Fruit fly (Drosophila melanogaster): ENCODE data around the gene CG1578.

Gene CG1578

DNA sequence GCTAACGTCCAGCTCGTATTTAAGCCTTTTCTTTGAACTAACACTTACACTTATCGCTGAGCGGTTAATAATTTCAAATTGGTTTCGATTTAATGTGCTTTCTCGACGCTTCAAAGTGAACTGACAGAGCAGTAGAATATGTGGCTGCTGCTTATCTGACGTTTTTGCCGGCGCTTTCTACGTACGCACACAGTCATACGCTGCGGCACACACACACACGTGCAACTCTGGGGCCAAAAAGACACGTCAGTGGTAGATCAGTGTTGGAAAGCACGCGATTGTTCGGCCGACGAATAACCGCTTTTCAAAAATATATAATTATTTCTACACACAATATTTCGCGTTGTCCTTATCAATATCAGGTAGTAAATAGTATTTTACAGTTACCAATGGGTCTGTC is 10.2 kb downstream of the CG1578 start (continued):
- TF ChIP-seq CG11085 (GFP tag; IDR thresholded peaks at IDR 0.05): no peak
- no peak for TF ChIP-seq CG7928 (GFP tag; optimal IDR thresholded peaks at IDR 0.05)
- TF ChIP-seq CG17568 (GFP tag; optimal IDR thresholded peaks at IDR 0.05): no peak
- no peak for TF ChIP-seq Hr3 (GFP tag; optimal IDR thresholded peaks at IDR 0.05)
- TF ChIP-seq bbx (GFP tag; IDR thresholded peaks at IDR 0.05; ENCODE audit: partially characterized antibody): 0 out of 2 replicates have a peak, but pooled peaks have one; percentile 36
- 0 out of 2 replicates have a peak, but pooled peaks have one; percentile 21 for TF ChIP-seq amos (GFP tag; IDR thresholded peaks at IDR 0.05; ENCODE audit: partially characterized antibody)
- peak; percentile 36; the same call in 1 of the 2 replicates for TF ChIP-seq sob (GFP tag; IDR thresholded peaks at IDR 0.05)
- no peak for TF ChIP-seq PHDP (tag; optimal IDR thresholded peaks at IDR 0.05)
- TF ChIP-seq sug (tag; optimal IDR thresholded peaks at IDR 0.05): peak; percentile 37
- peak; percentile 1 for TF ChIP-seq CoRest (tag; optimal IDR thresholded peaks at IDR 0.05)
- TF ChIP-seq peb (GFP tag; IDR thresholded peaks at IDR 0.05): no peak
- TF ChIP-seq chm (GFP tag; IDR thresholded peaks at IDR 0.05): peak; percentile 55
- peak; percentile 20; the same call in 1 of the 2 replicates for TF ChIP-seq Xrp1 (GFP tag; IDR thresholded peaks at IDR 0.05)
- peak; percentile 21 for TF ChIP-seq CG11504 (tag; optimal IDR thresholded peaks at IDR 0.05)
- no peak for TF ChIP-seq Drgx (GFP tag; IDR thresholded peaks at IDR 0.05)
- TF ChIP-seq Nf-YC (tag; optimal IDR thresholded peaks at IDR 0.05): no peak
- no peak for TF ChIP-seq CG12769 (tag; optimal IDR thresholded peaks at IDR 0.05)
- peak; percentile 6 for TF ChIP-seq grau (tag; optimal IDR thresholded peaks at IDR 0.05)
- no peak for TF ChIP-seq pan (optimal IDR thresholded peaks at IDR 0.05)
- TF ChIP-seq pan (GFP tag; optimal IDR thresholded peaks at IDR 0.05 in 1 of 2, IDR thresholded peaks at IDR 0.05 in 1 of 2): peak in 1 of 2 experiments; percentile 15
- peak; percentile 22 for TF ChIP-seq CG13894 (tag; optimal IDR thresholded peaks at IDR 0.05)
- peak; percentile 44 for TF ChIP-seq Dref (GFP tag; IDR thresholded peaks at IDR 0.05)
- peak; percentile 3 for TF ChIP-seq CG17912 (GFP tag; optimal IDR thresholded peaks at IDR 0.05)
- TF ChIP-seq odd (GFP tag; optimal IDR thresholded peaks at IDR 0.05): no peak
- peak; percentile 56 for TF ChIP-seq sens (GFP tag)
- peak; percentile 53 for TF ChIP-seq pzg (GFP tag; optimal IDR thresholded peaks at IDR 0.05)
- TF ChIP-seq Asciz (GFP tag; optimal IDR thresholded peaks at IDR 0.05): no peak
- TF ChIP-seq Optix (GFP tag; IDR thresholded peaks at IDR 0.05): no peak
- peak; percentile 43 for TF ChIP-seq caup (GFP tag; optimal IDR thresholded peaks at IDR 0.05; ENCODE audit: severe bottlenecking)

DNA sequence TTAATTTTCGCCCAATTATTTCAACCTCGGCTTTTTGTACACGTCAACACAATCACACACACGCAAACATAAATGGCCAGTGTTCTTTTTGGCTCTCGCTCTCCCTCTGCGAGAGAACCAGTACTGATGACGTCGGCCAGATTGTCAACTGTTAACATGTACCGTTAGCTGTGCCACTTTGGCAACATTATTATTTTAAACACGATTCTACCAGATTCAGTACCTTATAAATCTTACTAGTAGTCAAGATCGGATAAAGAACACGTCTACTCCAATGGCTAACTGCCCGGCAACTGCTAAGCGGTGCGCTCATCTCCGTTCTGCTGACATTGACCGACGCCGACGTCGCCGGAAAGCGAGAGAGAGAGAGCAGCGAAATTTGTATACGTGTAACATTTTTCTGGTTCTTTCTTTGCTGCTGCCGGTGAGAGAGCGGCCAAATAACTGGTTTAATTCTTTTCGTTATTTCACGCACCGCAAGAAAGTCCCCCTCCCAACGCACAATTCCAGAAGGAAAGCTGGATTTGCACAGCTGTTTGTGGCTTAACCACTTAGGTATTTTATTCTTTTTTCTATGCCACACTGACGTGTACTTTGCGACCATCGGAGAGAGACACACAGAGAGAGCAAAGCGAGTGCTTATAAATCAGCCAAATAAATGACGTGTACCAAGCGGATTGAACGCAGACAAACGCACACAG is 11.1 kb downstream of the CG1578 start:
- TF ChIP-seq zf30C (GFP tag; optimal IDR thresholded peaks at IDR 0.05) (peak; percentile 38), sens (GFP tag) (peak; percentile 80), CG32767 (GFP tag; IDR thresholded peaks at IDR 0.05) (0 out of 2 replicates have a peak, but pooled peaks have one; percentile 11), Xbp1 (GFP tag; optimal IDR thresholded peaks at IDR 0.05) (peak; percentile 98), ttk (GFP tag; IDR thresholded peaks at IDR 0.05) (no peak), Med (GFP tag) (peak; percentile 56), Sry-δ (GFP tag; optimal IDR thresholded peaks at IDR 0.05) (peak; percentile 1), Adf1 (GFP tag; IDR thresholded peaks at IDR 0.05) (peak; percentile 79), Nf-YB (GFP tag; optimal IDR thresholded peaks at IDR 0.05) (peak; percentile 71), Tbp (GFP tag; optimal IDR thresholded peaks at IDR 0.05) (no peak), ac (GFP tag; optimal IDR thresholded peaks at IDR 0.05) (no peak), CG17359 (tag; optimal IDR thresholded peaks at IDR 0.05) (peak; percentile 5), bsh (GFP tag; optimal IDR thresholded peaks at IDR 0.05) (peak in 1 of 2 experiments; percentile 38), CG12769 (tag; optimal IDR thresholded peaks at IDR 0.05) (peak; percentile 13), sqz (GFP tag; optimal IDR thresholded peaks at IDR 0.05) (peak; percentile 45), CG6175 (GFP tag; IDR thresholded peaks at IDR 0.05) (peak; percentile 9; the same call in 1 of the 3 replicates), crp (GFP tag; optimal IDR thresholded peaks at IDR 0.05) (peak in 1 of 2 experiments; percentile 32), Jarid2 (GFP tag; optimal IDR thresholded peaks at IDR 0.05) (no peak), Ssrp (tag; optimal IDR thresholded peaks at IDR 0.05) (peak; percentile 2), Dp (GFP tag; optimal IDR thresholded peaks at IDR 0.05) (no peak), CG34224 (GFP tag; IDR thresholded peaks at IDR 0.05; ENCODE audit: partially characterized antibody) (peak; percentile 64), CG17612 (GFP tag; IDR thresholded peaks at IDR 0.05) (no peak)

Data from whole organism, embryonic.